Fruit fly (Drosophila melanogaster) whole organism, embryonic: ENCODE results near the gene Aatf.

Experiments
- Adf1 ChIP-seq: fragments of 200-800 bp; sonication (Bioruptor generic); IDR thresholded peaks from 2 replicates; pipeline ENCODE4 v1.3.6; 2022; ENCODE audit warnings: missing biosample characterization, missing genetic modification characterization
- Aef1 ChIP-seq: fragments of 200-800 bp; sonication (Bioruptor generic); IDR thresholded peaks from 3 replicates; pipeline ENCODE4 v1.3.6; 2022; ENCODE audit warnings: missing biosample characterization, missing genetic modification characterization
- Bgb ChIP-seq: fragments of 200-800 bp; sonication (Bioruptor generic); IDR thresholded peaks from 2 replicates; pipeline ENCODE4 v1.3.6; 2022; ENCODE audit warnings: missing biosample characterization, missing genetic modification characterization; ENCODE audit not compliant: partially characterized antibody
- Bteb2 ChIP-seq: fragments of 200-800 bp; sonication (Bioruptor generic); optimal IDR thresholded peaks from 2 replicates; lab custom pipeline; 2016; ENCODE audit warnings: missing biosample characterization, missing genetic modification characterization
- CG10274 ChIP-seq: fragments of 200-800 bp; sonication (Bioruptor generic); optimal IDR thresholded peaks from 3 replicates; lab custom pipeline; 2017; ENCODE audit warnings: missing biosample characterization, mild to moderate bottlenecking, missing genetic modification characterization
- CG11093 ChIP-seq: fragments of 200-800 bp; sonication (Bioruptor generic); IDR thresholded peaks from 3 replicates; pipeline ENCODE4 v1.3.6; 2022; ENCODE audit warnings: missing biosample characterization, missing genetic modification characterization
- CG11504 ChIP-seq: fragments of 200-800 bp; sonication (Bioruptor generic); optimal IDR thresholded peaks from 3 replicates; lab custom pipeline; 2019; ENCODE audit warnings: missing biosample characterization, mild to moderate bottlenecking, missing genetic modification characterization, moderate library complexity
- CG11560 ChIP-seq: fragments of 200-800 bp; sonication (Bioruptor generic); IDR thresholded peaks from 3 replicates; pipeline ENCODE4 v1.3.6; 2022; ENCODE audit warnings: missing biosample characterization, missing genetic modification characterization
- CG11695 ChIP-seq: fragments of 200-800 bp; sonication (Bioruptor generic); IDR thresholded peaks from 3 replicates; pipeline ENCODE4 v1.3.6; 2022; ENCODE audit warnings: missing biosample characterization, missing genetic modification characterization
- CG12236 ChIP-seq: fragments of 200-800 bp; sonication (Bioruptor generic); optimal IDR thresholded peaks from 2 replicates; lab custom pipeline; 2016; ENCODE audit warnings: missing biosample characterization, missing genetic modification characterization
- CG12769 ChIP-seq: fragments of 200-800 bp; sonication (Bioruptor generic); optimal IDR thresholded peaks from 2 replicates; lab custom pipeline; 2019; ENCODE audit warnings: missing biosample characterization, mild to moderate bottlenecking, missing genetic modification characterization, moderate library complexity
- CG15073 ChIP-seq: fragments of 200-800 bp; sonication (Bioruptor generic); optimal IDR thresholded peaks from 2 replicates; lab custom pipeline; 2016; ENCODE audit warnings: missing biosample characterization, missing genetic modification characterization
- CG15269 ChIP-seq: fragments of 200-800 bp; sonication (Bioruptor generic); optimal IDR thresholded peaks from 2 replicates; lab custom pipeline; 2018; ENCODE audit warnings: missing biosample characterization, mild to moderate bottlenecking, missing genetic modification characterization, moderate library complexity
- CG1792 ChIP-seq: fragments of 200-800 bp; sonication (Bioruptor generic); optimal IDR thresholded peaks from 2 replicates; lab custom pipeline; 2016; ENCODE audit warnings: missing biosample characterization, missing genetic modification characterization
- CG31365 ChIP-seq: fragments of 200-800 bp; sonication (Bioruptor generic); optimal IDR thresholded peaks from 2 replicates; lab custom pipeline; 2018; ENCODE audit warnings: missing biosample characterization, mild to moderate bottlenecking, missing genetic modification characterization
- CG31388 ChIP-seq: fragments of 200-800 bp; sonication (Bioruptor generic); optimal IDR thresholded peaks from 2 replicates; lab custom pipeline; 2016; ENCODE audit warnings: missing biosample characterization, missing genetic modification characterization
- CG3995 ChIP-seq: fragments of 200-800 bp; sonication (Bioruptor generic); optimal IDR thresholded peaks from 3 replicates; lab custom pipeline; 2016; ENCODE audit warnings: missing biosample characterization, missing genetic modification characterization
- CG4282 ChIP-seq: fragments of 200-800 bp; sonication (Bioruptor generic); optimal IDR thresholded peaks from 2 replicates; lab custom pipeline; 2016; ENCODE audit warnings: missing biosample characterization, missing genetic modification characterization
- CG4404 ChIP-seq: fragments of 200-800 bp; sonication (Bioruptor generic); IDR thresholded peaks from 2 replicates; pipeline ENCODE4 v1.3.6; 2022; ENCODE audit warnings: missing biosample characterization, missing genetic modification characterization
- CG4424 ChIP-seq: fragments of 200-800 bp; sonication (Bioruptor generic); optimal IDR thresholded peaks from 3 replicates; lab custom pipeline; 2016; ENCODE audit warnings: missing biosample characterization, missing genetic modification characterization
- CG6272 ChIP-seq: fragments of 200-800 bp; sonication (Bioruptor generic); IDR thresholded peaks from 2 replicates; pipeline ENCODE4 v1.3.6; 2022; ENCODE audit warnings: missing biosample characterization, missing genetic modification characterization
- CG8089 ChIP-seq: fragments of 200-800 bp; sonication (Bioruptor generic); optimal IDR thresholded peaks from 3 replicates; lab custom pipeline; 2016; ENCODE audit warnings: missing biosample characterization, missing genetic modification characterization
- CG8924 ChIP-seq: fragments of 200-800 bp; optimal IDR thresholded peaks from 3 replicates; lab custom pipeline; 2019; ENCODE audit warnings: missing biosample characterization, mild to moderate bottlenecking, missing genetic modification characterization, moderate library complexity
- Dad ChIP-seq: fragments of 200-800 bp; sonication (Bioruptor generic); optimal IDR thresholded peaks from 3 replicates; lab custom pipeline; 2016; ENCODE audit warnings: missing biosample characterization, missing genetic modification characterization
- H15 ChIP-seq: fragments of 200-800 bp; sonication (Bioruptor generic); IDR thresholded peaks from 3 replicates; pipeline ENCODE4 v1.3.6; 2022; ENCODE audit warnings: missing biosample characterization, missing genetic modification characterization
- Jarid2 ChIP-seq: fragments of 200-800 bp; sonication (Bioruptor generic); optimal IDR thresholded peaks from 3 replicates; lab custom pipeline; 2017; ENCODE audit warnings: mild to moderate bottlenecking, missing biosample characterization, missing genetic modification reagents, missing genetic modification characterization
- MBD-R2 ChIP-seq: fragments of 200-800 bp; sonication (Bioruptor generic); IDR thresholded peaks from 2 replicates; pipeline ENCODE4 v1.3.6; 2022; ENCODE audit warnings: missing biosample characterization, missing genetic modification characterization
- Max ChIP-seq: fragments of 200-800 bp; sonication (Bioruptor generic); optimal IDR thresholded peaks from 2 replicates; lab custom pipeline; 2016; ENCODE audit warnings: missing biosample characterization, mild to moderate bottlenecking, missing genetic modification characterization
- NK7.1 ChIP-seq: fragments of 200-800 bp; sonication (Bioruptor generic); optimal IDR thresholded peaks from 3 replicates; lab custom pipeline; 2016; ENCODE audit warnings: missing biosample characterization, missing genetic modification characterization
- PHDP ChIP-seq: fragments of 200-800 bp; sonication (Bioruptor generic); optimal IDR thresholded peaks from 3 replicates; lab custom pipeline; 2018; ENCODE audit warnings: missing biosample characterization, mild to moderate bottlenecking, missing genetic modification characterization, moderate library complexity
- Scr ChIP-seq: fragments of 200-800 bp; sonication (Bioruptor generic); IDR thresholded peaks from 2 replicates; pipeline ENCODE4 v1.3.6; 2022; ENCODE audit warnings: missing biosample characterization, missing genetic modification characterization; ENCODE audit not compliant: partially characterized antibody
- Six4 ChIP-seq: fragments of 200-800 bp; sonication (Bioruptor generic); optimal IDR thresholded peaks from 2 replicates; lab custom pipeline; 2016; ENCODE audit warnings: missing biosample characterization, missing genetic modification characterization
- chif ChIP-seq, 2 experiments: fragments of 200-800 bp; sonication (Bioruptor generic); optimal IDR thresholded peaks; 3 replicates each; lab custom pipeline; 2016; ENCODE audit warnings: missing biosample characterization in 2 of 2, missing genetic modification characterization in 2 of 2
- dati ChIP-seq: fragments of 200-800 bp; sonication (Bioruptor generic); IDR thresholded peaks from 2 replicates; pipeline ENCODE4 v1.3.6; 2022; ENCODE audit warnings: missing biosample characterization, missing genetic modification characterization
- fd64A ChIP-seq: fragments of 200-800 bp; sonication (Bioruptor generic); optimal IDR thresholded peaks from 3 replicates; lab custom pipeline; 2018; ENCODE audit warnings: missing biosample characterization, mild to moderate bottlenecking, missing genetic modification characterization
- gcm2 ChIP-seq: fragments of 200-800 bp; sonication (Bioruptor generic); optimal IDR thresholded peaks from 2 replicates; lab custom pipeline; 2016; ENCODE audit warnings: missing biosample characterization, missing genetic modification characterization
- gsb ChIP-seq: fragments of 200-800 bp; sonication (Bioruptor generic); IDR thresholded peaks from 2 replicates; pipeline ENCODE4 v1.3.6; 2022; ENCODE audit warnings: missing biosample characterization, missing genetic modification characterization
- gsb-n ChIP-seq: fragments of 200-800 bp; sonication (Bioruptor generic); optimal IDR thresholded peaks from 3 replicates; lab custom pipeline; 2018; ENCODE audit warnings: missing biosample characterization, mild to moderate bottlenecking, missing genetic modification characterization
- gt ChIP-seq: fragments of 200-800 bp; sonication (Bioruptor generic); IDR thresholded peaks from 2 replicates; pipeline ENCODE4 v1.3.6; 2022; ENCODE audit warnings: missing biosample characterization, missing genetic modification characterization
- ind ChIP-seq: fragments of 200-800 bp; sonication (Bioruptor generic); optimal IDR thresholded peaks from 3 replicates; lab custom pipeline; 2016; ENCODE audit warnings: missing biosample characterization, missing genetic modification characterization
- jing ChIP-seq: fragments of 200-800 bp; sonication (Bioruptor generic); optimal IDR thresholded peaks from 2 replicates; lab custom pipeline; 2018; ENCODE audit warnings: missing biosample characterization, mild to moderate bottlenecking, missing genetic modification characterization
- jumu ChIP-seq: fragments of 200-800 bp; sonication (Bioruptor generic); optimal IDR thresholded peaks from 3 replicates; lab custom pipeline; 2016; ENCODE audit warnings: missing biosample characterization, missing genetic modification characterization
- pho ChIP-seq: fragments of 200-800 bp; sonication (Bioruptor generic); optimal IDR thresholded peaks from 2 replicates; lab custom pipeline; 2016; ENCODE audit warnings: missing biosample characterization, missing genetic modification characterization
- ranshi ChIP-seq: fragments of 200-800 bp; sonication (Bioruptor generic); IDR thresholded peaks from 2 replicates; pipeline ENCODE4 v1.3.6; 2022; ENCODE audit warnings: missing biosample characterization, missing genetic modification characterization
- salm ChIP-seq: fragments of 200-800 bp; sonication (Bioruptor generic); optimal IDR thresholded peaks from 2 replicates; lab custom pipeline; 2018; ENCODE audit warnings: missing biosample characterization, mild to moderate bottlenecking, missing genetic modification characterization
- sens ChIP-seq: fragments of 200-800 bp; sonication (Bioruptor generic); peaks from one replicate; lab custom pipeline; 2016; ENCODE audit warnings: missing biosample characterization, missing genetic modification characterization
- sim ChIP-seq: fragments of 200-800 bp; sonication (Bioruptor generic); IDR thresholded peaks from 2 replicates; pipeline ENCODE4 v1.3.6; 2022; ENCODE audit warnings: missing biosample characterization, missing genetic modification characterization
- slbo ChIP-seq: fragments of 200-800 bp; sonication (Bioruptor generic); IDR thresholded peaks from 2 replicates; pipeline ENCODE4 v1.3.6; 2022; ENCODE audit warnings: missing biosample characterization, missing genetic modification characterization
- slp2 ChIP-seq: fragments of 200-800 bp; sonication (Bioruptor generic); optimal IDR thresholded peaks from 2 replicates; lab custom pipeline; 2016; ENCODE audit warnings: missing biosample characterization, missing genetic modification characterization
- sr ChIP-seq: fragments of 200-800 bp; sonication (Bioruptor generic); IDR thresholded peaks from 3 replicates; pipeline ENCODE4 v1.3.6; 2022; ENCODE audit warnings: missing biosample characterization, missing genetic modification characterization
- tna ChIP-seq: fragments of 200-800 bp; sonication (Bioruptor generic); IDR thresholded peaks from 2 replicates; pipeline ENCODE4 v1.3.6; 2022; ENCODE audit warnings: missing biosample characterization, missing genetic modification characterization; ENCODE audit not compliant: partially characterized antibody
- toy ChIP-seq: fragments of 200-800 bp; sonication (Bioruptor generic); IDR thresholded peaks from 2 replicates; pipeline ENCODE4 v1.3.6; 2022; ENCODE audit warnings: missing biosample characterization, missing genetic modification characterization
- wor ChIP-seq: fragments of 200-800 bp; sonication (Bioruptor generic); IDR thresholded peaks from 2 replicates; pipeline ENCODE4 v1.3.6; 2022; ENCODE audit warnings: missing biosample characterization, missing genetic modification characterization
- zen2 ChIP-seq: fragments of 200-800 bp; sonication (Bioruptor generic); IDR thresholded peaks from 3 replicates; pipeline ENCODE4 v1.3.6; 2022; ENCODE audit warnings: missing biosample characterization, missing genetic modification characterization; ENCODE audit not compliant: partially characterized antibody

The Aatf gene

dm6 chr2L:6698387-6698786 lies 19.0 kb upstream of the Aatf start (continued):
- TF ChIP-seq MBD-R2 (GFP tag; lab: Robert Waterston, UW): no peak
- TF ChIP-seq sr (GFP tag; lab: Robert Waterston, UW): no peak
- no peak for TF ChIP-seq Jarid2 (GFP tag; lab: Kevin White, UChicago)
- TF ChIP-seq salm: no peak
- TF ChIP-seq CG6272 (GFP tag; lab: Robert Waterston, UW): no peak
- TF ChIP-seq CG8089 (GFP tag; lab: Kevin White, UChicago): no peak
- peak; percentile 54 for TF ChIP-seq CG4424
- no peak for TF ChIP-seq jumu
- peak; percentile 65 for TF ChIP-seq CG11504 (tag; lab: Kevin White, UChicago)
- peak; percentile 3 for TF ChIP-seq jing (GFP tag; lab: Kevin White, UChicago)
- peak; percentile 50 for TF ChIP-seq CG8924
- no peak for TF ChIP-seq gsb (GFP tag; lab: Robert Waterston, UW)
- TF ChIP-seq CG3995 (GFP tag; lab: Kevin White, UChicago): no peak
- peak; percentile 21 for TF ChIP-seq CG12236 (GFP tag; lab: Kevin White, UChicago)
- TF ChIP-seq NK7.1 (GFP tag; lab: Kevin White, UChicago): no peak
- TF ChIP-seq CG11560 (tag; lab: Robert Waterston, UW): no peak
- peak; percentile 29 for TF ChIP-seq PHDP (tag; lab: Kevin White, UChicago)
- TF ChIP-seq pho: no peak
- TF ChIP-seq Six4 (GFP tag; lab: Kevin White, UChicago): peak; percentile 18
- TF ChIP-seq Scr (GFP tag; lab: Robert Waterston, UW): no peak
- TF ChIP-seq CG31365 (tag; lab: Kevin White, UChicago): no peak
- TF ChIP-seq chif (GFP tag; optimal IDR thresholded peaks at IDR 0.05; lab: Kevin White, UChicago): peak; percentile 14 to 57
- TF ChIP-seq CG4404: peak; percentile 56
- TF ChIP-seq gsb-n (tag; lab: Kevin White, UChicago): peak; percentile 3
- peak; percentile 71 for TF ChIP-seq slbo (GFP tag; lab: Robert Waterston, UW)
- peak; percentile 49 for TF ChIP-seq ind (GFP tag; lab: Kevin White, UChicago)
- TF ChIP-seq CG10274: no peak
- TF ChIP-seq Aef1 (GFP tag; lab: Robert Waterston, UW): peak; percentile 54; the same call in 2 of the 3 replicates
- peak; percentile 58 for TF ChIP-seq CG15269 (tag; lab: Kevin White, UChicago)
- TF ChIP-seq CG4282 (GFP tag; lab: Kevin White, UChicago): no peak
- TF ChIP-seq gt (GFP tag; lab: Robert Waterston, UW): no peak
- TF ChIP-seq Bgb (GFP tag; lab: Robert Waterston, UW): no peak
- TF ChIP-seq CG31388 (GFP tag; lab: Kevin White, UChicago): no peak
- TF ChIP-seq, all 482 proteins: peak for 177

dm6 chr2L:6700742-6701141 lies 16.7 kb upstream of the Aatf start:
- TF ChIP-seq fd64A (no peak), ranshi (GFP tag; lab: Robert Waterston, UW) (no peak), tna (GFP tag; lab: Robert Waterston, UW) (no peak), CG12769 (tag; lab: Kevin White, UChicago) (peak; percentile 45), sim (GFP tag; lab: Robert Waterston, UW) (no peak), Max (GFP tag; lab: Kevin White, UChicago) (no peak), Bteb2 (GFP tag; lab: Kevin White, UChicago) (no peak), CG11695 (GFP tag; lab: Robert Waterston, UW) (no peak), wor (no peak), CG1792 (GFP tag; lab: Kevin White, UChicago) (peak; percentile 44), Dad (GFP tag; lab: Kevin White, UChicago) (no peak), dati (GFP tag; lab: Robert Waterston, UW) (no peak), sens (peak; percentile 90), gcm2 (GFP tag; lab: Kevin White, UChicago) (no peak), H15 (GFP tag; lab: Robert Waterston, UW) (no peak), zen2 (no peak), slp2 (no peak), CG15073 (GFP tag; lab: Kevin White, UChicago) (no peak), Adf1 (no peak), toy (no peak), CG11093 (GFP tag; lab: Robert Waterston, UW) (no peak)
